Worm (Caenorhabditis elegans) whole organism, midembryonic: ENCODE measurements around the gene cmd-1.

Source experiments
- T22C8.4 ChIP-seq: fragments of 200-800 bp; sonication (Bioruptor generic); IDR thresholded peaks from 2 replicates; pipeline ENCODE4 v1.3.6; 2022; ENCODE audit warnings: missing genetic modification characterization, missing compliant biosample characterization
- cog-1 ChIP-seq: sonication (generic microtip); optimal IDR thresholded peaks from 2 replicates; lab custom pipeline; 2016; ENCODE audit warnings: missing genetic modification characterization, missing compliant biosample characterization
- flt-1 ChIP-seq: fragments of 200-800 bp; sonication (Bioruptor generic); IDR thresholded peaks from 2 replicates; pipeline ENCODE4 v1.3.6; 2022; ENCODE audit warnings: missing genetic modification characterization, missing compliant biosample characterization
- klf-2 ChIP-seq: fragments of 200-800 bp; sonication (Bioruptor generic); conservative IDR thresholded peaks from 2 replicates; pipeline ENCODE4 v1.3.6; 2022; ENCODE audit warnings: missing genetic modification reagents, missing genetic modification characterization, missing compliant biosample characterization
- med-1 ChIP-seq: sonication (generic microtip); optimal IDR thresholded peaks from 2 replicates; lab custom pipeline; 2017; ENCODE audit warnings: missing genetic modification characterization, mild to moderate bottlenecking, missing compliant biosample characterization, antibody characterized with exemption, missing genetic modification reagents; ENCODE audit not compliant: insufficient read depth
- ref-1 ChIP-seq: fragments of 200-800 bp; sonication (Bioruptor generic); conservative IDR thresholded peaks from 2 replicates; pipeline ENCODE4 v1.3.6; 2022; ENCODE audit warnings: missing genetic modification reagents, missing genetic modification characterization, missing compliant biosample characterization
- tab-1 ChIP-seq: fragments of 200-800 bp; sonication (Bioruptor generic); IDR thresholded peaks from 2 replicates; pipeline ENCODE4 v1.3.6; 2022; ENCODE audit warnings: missing genetic modification characterization, missing compliant biosample characterization
- ztf-23 ChIP-seq: fragments of 200-800 bp; sonication (Bioruptor generic); IDR thresholded peaks from 2 replicates; pipeline ENCODE4 v1.3.6; 2022; ENCODE audit warnings: missing genetic modification reagents, missing genetic modification characterization, missing compliant biosample characterization
- ztf-29 ChIP-seq: fragments of 200-800 bp; sonication (Bioruptor generic); IDR thresholded peaks from 2 replicates; pipeline ENCODE4 v1.3.6; 2022; ENCODE audit warnings: missing genetic modification reagents, missing genetic modification characterization, missing compliant biosample characterization

Gene cmd-1

DNA sequence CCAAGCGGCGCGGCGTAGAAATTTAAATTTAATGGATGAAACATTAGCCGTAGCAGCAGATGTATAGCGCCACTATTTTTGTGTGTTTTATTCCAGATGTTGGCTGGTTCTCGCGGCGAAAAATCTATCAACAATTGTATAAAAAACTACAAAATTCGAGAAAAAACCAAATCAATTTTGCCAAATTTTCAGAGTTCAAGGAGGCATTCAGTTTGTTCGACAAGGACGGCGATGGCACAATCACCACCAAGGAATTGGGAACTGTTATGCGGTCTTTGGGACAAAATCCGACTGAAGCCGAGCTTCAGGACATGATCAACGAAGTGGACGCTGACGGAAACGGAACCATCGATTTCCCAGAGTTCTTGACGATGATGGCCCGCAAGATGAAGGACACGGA is 360 bp downstream of the cmd-1 start:
- no peak for TF ChIP-seq flt-1 (GFP tag; lab: Robert Waterston, UW)
- no peak for TF ChIP-seq med-1 (GFP tag; lab: Kevin White, UChicago)
- TF ChIP-seq ref-1 = no peak
- no peak for TF ChIP-seq cog-1 (tag; lab: Kevin White, UChicago)
- no peak for TF ChIP-seq tab-1 (GFP tag; lab: Robert Waterston, UW)
- TF ChIP-seq klf-2 = no peak
- no peak for TF ChIP-seq T22C8.4 (GFP tag; lab: Robert Waterston, UW)
- no peak for TF ChIP-seq ztf-29 (GFP tag; lab: Robert Waterston, UW)
- no peak for TF ChIP-seq ztf-23

DNA sequence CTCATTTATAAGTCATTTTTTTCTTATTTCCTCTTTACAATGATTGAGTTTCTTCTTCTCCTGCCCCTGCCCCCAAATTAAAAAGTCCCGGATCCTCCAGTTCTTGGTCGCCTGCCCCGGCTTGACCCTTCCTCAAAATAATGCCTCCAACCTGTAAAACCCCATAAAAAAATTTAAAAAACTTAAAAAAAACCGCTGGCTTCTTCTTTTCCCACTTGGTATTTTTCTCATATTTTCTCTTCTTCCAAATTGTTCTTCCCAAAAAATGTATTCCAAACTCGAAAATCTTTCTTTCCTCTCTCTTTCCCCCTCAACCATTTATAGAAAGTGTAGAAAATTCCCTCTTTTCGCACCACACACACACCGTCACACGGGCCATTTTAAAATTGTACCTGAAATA is 1.4 kb downstream of the cmd-1 start:
- no peak for TF ChIP-seq ref-1
- no peak for TF ChIP-seq tab-1 (GFP tag; lab: Robert Waterston, UW)

DNA sequence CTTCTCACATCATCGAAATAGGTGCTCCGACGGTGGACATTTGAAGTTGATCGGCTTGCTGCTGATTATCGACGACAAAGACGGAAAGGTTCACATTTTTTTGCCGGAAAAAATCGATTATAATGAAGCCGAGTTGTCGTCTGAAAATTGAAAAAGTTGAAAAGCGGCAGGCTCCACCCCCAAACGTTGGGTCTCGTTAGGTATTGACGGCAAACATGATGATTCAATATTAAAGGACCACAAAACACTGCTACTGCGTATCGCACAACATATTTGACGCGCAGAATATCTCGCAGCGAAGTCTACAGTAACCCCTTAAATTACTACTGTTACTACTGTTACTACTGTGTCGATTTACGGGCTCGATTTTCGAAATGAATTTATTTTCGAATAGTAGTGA is 2.2 kb downstream of the cmd-1 start:
- TF ChIP-seq ztf-23 (0 out of 2 replicates have a peak, but pooled peaks have one; percentile 52), med-1 (GFP tag; lab: Kevin White, UChicago) (no peak), T22C8.4 (GFP tag; lab: Robert Waterston, UW) (no peak)

DNA sequence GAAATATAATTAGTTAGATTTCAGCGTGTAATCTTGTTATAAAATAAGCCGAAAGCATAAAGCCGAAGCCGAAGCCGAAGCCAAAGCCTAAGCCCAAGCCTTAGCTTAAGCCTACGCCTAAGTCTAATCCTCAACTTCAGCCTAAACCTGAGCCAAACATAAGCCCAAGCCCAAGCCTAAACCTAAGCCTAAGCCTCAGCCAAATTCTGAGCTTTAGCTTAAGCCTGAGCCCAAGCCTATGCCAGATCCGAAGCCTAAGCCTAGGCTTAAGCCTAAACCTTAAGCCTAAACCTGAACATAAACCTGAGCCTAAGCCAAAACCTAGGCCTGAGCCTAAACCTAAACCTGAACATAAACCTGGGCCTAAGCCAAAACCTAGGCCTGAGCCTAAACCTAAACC is 4.6 kb downstream of the cmd-1 start:
- TF ChIP-seq T22C8.4 (GFP tag; lab: Robert Waterston, UW) (no peak), ztf-29 (GFP tag; lab: Robert Waterston, UW) (no peak), ref-1 (no peak), ztf-23 (no peak), tab-1 (GFP tag; lab: Robert Waterston, UW) (no peak), flt-1 (GFP tag; lab: Robert Waterston, UW) (no peak), cog-1 (tag; lab: Kevin White, UChicago) (no peak), klf-2 (no peak)

DNA sequence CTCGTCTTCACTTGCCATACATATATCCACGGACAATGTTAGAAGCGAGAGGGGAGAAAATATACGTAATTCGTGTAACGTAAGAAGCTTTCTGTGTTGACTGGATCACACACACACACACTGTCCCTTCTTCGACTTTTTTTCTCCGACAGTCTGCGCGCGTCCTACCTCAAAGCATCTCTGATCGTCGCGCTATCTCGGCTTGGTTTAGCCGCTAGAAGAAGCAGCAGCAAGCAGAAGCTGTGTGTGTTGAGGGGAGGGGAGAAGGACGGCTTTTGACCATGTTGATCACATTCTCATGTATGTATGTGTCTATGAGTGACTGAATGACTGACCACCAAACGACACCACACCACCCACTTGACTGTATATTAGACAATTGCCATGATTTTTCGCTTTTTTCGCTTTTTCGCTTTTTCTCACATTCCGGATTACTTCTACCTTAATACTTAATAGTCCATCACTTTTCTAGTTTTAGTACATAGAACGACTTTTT is 8.2 kb downstream of the cmd-1 start, which contains the start of gene T21H3.5:
Gene T21H3.5, minus strand, starts transcription at position 98 of the 496 bp plus-strand sequence.
- no peak for TF ChIP-seq ztf-23
- no peak for TF ChIP-seq T22C8.4 (GFP tag; lab: Robert Waterston, UW)

DNA sequence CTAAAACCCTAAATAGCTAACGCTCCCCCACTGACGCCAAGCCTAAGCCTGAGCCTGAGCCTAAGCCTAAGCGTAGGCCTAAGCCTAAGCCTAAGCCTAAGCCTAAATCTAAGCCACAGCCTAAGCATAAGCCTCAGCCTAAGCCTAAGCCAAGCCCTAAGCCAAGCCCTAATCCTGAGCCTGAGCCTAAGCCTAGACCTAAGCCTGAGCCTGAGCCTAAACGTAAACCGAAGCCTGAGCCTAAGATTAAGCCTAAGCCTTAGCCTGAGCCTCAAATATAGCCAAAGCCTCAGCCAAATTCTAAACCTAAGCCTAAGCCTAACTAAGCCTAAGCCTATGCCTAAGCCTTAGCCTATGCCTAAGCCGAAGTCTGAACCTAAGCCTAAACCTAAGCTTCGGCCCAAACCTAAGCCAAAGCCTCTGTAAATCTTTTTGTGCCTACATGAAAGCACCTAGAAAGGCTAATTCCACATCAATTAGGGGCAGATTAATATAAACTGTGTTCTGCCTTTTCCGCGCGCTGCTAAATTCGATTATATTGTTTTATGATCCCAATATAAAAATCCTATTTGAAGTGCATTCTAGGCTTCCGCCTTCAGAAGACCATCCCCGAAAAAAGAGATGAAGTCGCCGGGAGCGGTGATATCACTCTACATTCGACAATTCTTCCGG is 9.2 kb downstream of the cmd-1 start, which contains the start of gene ptr-16:
Gene ptr-16, plus strand, starts transcription at position 622 of the 672 bp plus-strand sequence.
- TF ChIP-seq ztf-23 (no peak), T22C8.4 (GFP tag; lab: Robert Waterston, UW) (no peak), tab-1 (GFP tag; lab: Robert Waterston, UW) (0 out of 2 replicates have a peak, but pooled peaks have one; percentile 23), ref-1 (no peak)

DNA sequence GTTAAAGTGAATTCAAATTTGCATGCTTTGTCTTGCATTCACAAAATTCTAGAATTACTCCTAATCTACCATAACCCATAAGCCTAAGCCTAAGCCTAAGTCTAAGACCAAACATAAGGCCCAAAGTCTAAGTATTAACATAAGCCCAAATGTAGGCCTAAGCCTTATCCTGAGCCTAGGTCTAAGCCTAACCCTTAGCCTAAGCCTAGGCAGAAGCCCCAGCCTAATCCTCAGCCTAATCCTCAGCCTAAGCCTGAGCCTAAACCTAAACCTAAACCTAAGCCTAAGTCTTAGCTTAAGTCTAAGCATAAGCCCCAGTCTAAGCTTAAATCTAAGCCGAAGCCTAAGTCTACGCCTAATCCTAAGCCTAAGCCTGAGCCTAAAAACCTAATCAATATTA is 14.5 kb downstream of the cmd-1 start:
- TF ChIP-seq klf-2 = no peak
- no peak for TF ChIP-seq med-1 (GFP tag; lab: Kevin White, UChicago)
- TF ChIP-seq T22C8.4 (GFP tag; lab: Robert Waterston, UW) = no peak

DNA sequence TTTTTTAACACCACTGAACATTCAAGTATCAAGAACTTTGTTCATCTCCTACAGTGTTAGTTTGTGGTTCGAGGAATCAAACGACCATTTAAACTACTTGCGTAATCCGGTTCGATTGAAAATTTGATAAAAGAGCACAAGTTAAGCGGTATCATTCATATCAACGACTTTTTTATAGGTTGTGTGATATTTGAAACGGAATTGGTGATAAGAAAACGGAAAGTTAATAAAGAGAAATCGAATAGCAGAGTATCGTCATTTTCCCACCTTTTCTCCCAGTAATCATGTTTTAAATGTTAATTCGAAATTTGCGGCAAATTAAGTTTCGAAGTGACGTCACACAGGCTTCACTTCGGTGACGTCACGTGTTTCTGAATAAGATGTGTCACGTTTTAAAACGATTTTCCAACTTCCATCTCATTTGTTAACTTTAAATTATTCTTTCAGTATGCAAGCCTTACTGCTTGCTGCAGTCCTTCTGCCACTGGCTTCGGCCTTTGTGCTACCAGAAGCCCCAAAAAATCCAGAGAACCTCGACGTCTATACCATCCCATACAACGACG is 20.3 kb downstream of the cmd-1 start, which contains the start of gene T21H3.1:
Gene T21H3.1, plus strand, starts transcription at position 448 of the 563 bp plus-strand sequence.
- no peak for TF ChIP-seq med-1 (GFP tag; lab: Kevin White, UChicago)
- TF ChIP-seq ref-1 = no peak
- TF ChIP-seq ztf-23 = no peak
- TF ChIP-seq cog-1 (tag; lab: Kevin White, UChicago) = no peak
- no peak for TF ChIP-seq klf-2
- TF ChIP-seq ztf-29 (GFP tag; lab: Robert Waterston, UW) = no peak
- TF ChIP-seq flt-1 (GFP tag; lab: Robert Waterston, UW) = no peak
- no peak for TF ChIP-seq tab-1 (GFP tag; lab: Robert Waterston, UW)
- TF ChIP-seq T22C8.4 (GFP tag; lab: Robert Waterston, UW) = no peak

DNA sequence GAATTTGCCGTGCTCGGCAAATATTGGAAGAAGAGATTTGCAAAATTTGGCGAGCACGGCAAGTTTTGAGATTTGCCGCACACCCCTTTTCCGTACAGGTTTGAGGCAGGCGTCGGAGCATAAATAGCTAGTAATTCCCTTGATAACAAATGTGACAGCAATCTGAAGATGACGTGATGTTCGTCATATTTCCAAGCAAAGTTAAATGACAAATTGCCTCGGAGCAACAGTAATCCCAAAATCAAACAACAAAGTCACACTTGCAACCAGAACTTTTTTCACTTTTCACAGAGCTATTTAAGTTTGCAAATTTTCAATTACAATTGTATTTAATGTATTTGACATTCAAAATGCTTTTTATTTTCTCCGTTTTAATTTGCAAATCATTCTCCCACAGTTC is 23.2 kb downstream of the cmd-1 start, which contains the start of gene F25A2.1:
Gene F25A2.1, plus strand, starts transcription at position 301 of the 400 bp plus-strand sequence.
- TF ChIP-seq cog-1 (tag; lab: Kevin White, UChicago) (no peak), ztf-23 (no peak), T22C8.4 (GFP tag; lab: Robert Waterston, UW) (no peak), med-1 (GFP tag; lab: Kevin White, UChicago) (no peak), flt-1 (GFP tag; lab: Robert Waterston, UW) (no peak), ref-1 (no peak), ztf-29 (GFP tag; lab: Robert Waterston, UW) (no peak), klf-2 (no peak), tab-1 (GFP tag; lab: Robert Waterston, UW) (no peak)

DNA sequence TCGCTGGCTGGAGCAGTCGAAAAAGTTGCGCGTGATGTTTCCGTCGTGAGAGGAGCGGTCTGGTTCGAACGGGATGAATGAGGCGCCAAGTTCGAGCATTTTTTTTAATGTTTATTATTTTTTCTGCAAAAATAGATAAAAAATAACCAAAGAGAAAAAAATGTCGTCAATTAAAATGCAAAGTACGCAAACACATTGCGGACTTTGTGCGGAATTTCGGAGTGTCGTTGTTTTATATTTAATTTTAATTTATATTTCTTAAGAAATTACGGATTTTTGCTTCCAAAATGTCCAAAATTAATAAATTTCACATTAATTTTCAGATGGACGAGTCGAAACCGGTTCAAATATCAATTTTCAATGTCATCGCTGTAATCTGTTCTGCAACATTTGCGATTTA is 39.9 kb downstream of the cmd-1 start, which contains the start of the genes wrb-1 and Y50D4A.4:
Gene wrb-1, plus strand, starts transcription at position 78 of the 400 bp plus-strand sequence.
Gene Y50D4A.4, minus strand, starts transcription at position 133 of the 400 bp plus-strand sequence.
- TF ChIP-seq flt-1 (GFP tag; lab: Robert Waterston, UW) (no peak), cog-1 (tag; lab: Kevin White, UChicago) (no peak), ztf-23 (no peak), klf-2 (no peak), ref-1 (no peak), tab-1 (GFP tag; lab: Robert Waterston, UW) (no peak), T22C8.4 (GFP tag; lab: Robert Waterston, UW) (no peak), med-1 (GFP tag; lab: Kevin White, UChicago) (no peak), ztf-29 (GFP tag; lab: Robert Waterston, UW) (no peak)
